Fruit fly (Drosophila melanogaster) whole organism: ENCODE results near the gene mRpL55.

ENCODE experiments used
- CG8478 ChIP-seq: fragments of >200 bp; optimal IDR thresholded peaks from 2 replicates; lab custom pipeline; 2018; ENCODE audit warnings: inconsistent platforms
- Dll ChIP-seq: fragments of >200 bp; optimal IDR thresholded peaks from 2 replicates; lab custom pipeline; 2017
- EcR ChIP-seq, 2 experiments: fragments of >200 bp; optimal IDR thresholded peaks; 2 replicates each; lab custom pipeline; 2017; ENCODE audit warnings: missing biosample characterization in 2 of 2, missing genetic modification characterization in 2 of 2, missing genetic modification reagents in 2 of 2
- pan ChIP-seq: fragments of >200 bp; optimal IDR thresholded peaks from 2 replicates; lab custom pipeline; 2017
- psq ChIP-seq: fragments of >200 bp; optimal IDR thresholded peaks from 2 replicates; lab custom pipeline; 2017

dm6 chr3R:19079140-19079539 lies 15.6 kb downstream of the mRpL55 start:
- TF ChIP-seq CG8478 (lab: Kevin White, UChicago): no peak
- no peak for TF ChIP-seq EcR (GFP tag; optimal IDR thresholded peaks at IDR 0.05; lab: Kevin White, UChicago)
- no peak for TF ChIP-seq pan (lab: Kevin White, UChicago)
- no peak for TF ChIP-seq psq (lab: Kevin White, UChicago)
- no peak for TF ChIP-seq Dll (lab: Kevin White, UChicago)
